Worm (Caenorhabditis elegans) whole organism, L4/young adult: ENCODE data around the gene srlf-22.
A peak's percentile ranks its signal among the peaks of the same experiment; 100 is the strongest.

Experiments used
- W03F9.2 ChIP-seq: fragments of 150-350 bp; optimal IDR thresholded peaks from 2 replicates; lab custom pipeline; 2014; ENCODE audit warnings: missing biosample characterization, missing genetic modification characterization
- dao-5 ChIP-seq: sonication (generic microtip); optimal IDR thresholded peaks from 2 replicates; lab custom pipeline; 2016; ENCODE audit warnings: missing genotype, missing genetic modification characterization, moderate library complexity, missing compliant biosample characterization
- him-1 ChIP-seq: sonication (generic microtip); optimal IDR thresholded peaks from 2 replicates; lab custom pipeline; 2016; ENCODE audit warnings: missing genotype, missing genetic modification reagents, missing genetic modification characterization, missing compliant biosample characterization

srlf-22 gene

ce11 chrV:879171-879570 lies 11.8 kb upstream of the srlf-22 start, which contains the start of gene srg-53:
Gene srg-53 (plus strand): TSS chrV:879471.
- TF ChIP-seq him-1 (no peak), W03F9.2 (tag; lab: Kevin White, UChicago) (no peak), dao-5 (tag; lab: Kevin White, UChicago) (no peak)

- no peak for TF ChIP-seq W03F9.2 (tag; lab: Kevin White, UChicago)
- TF ChIP-seq him-1, result no peak
- no peak for TF ChIP-seq dao-5 (tag; lab: Kevin White, UChicago)
These were observed 6.6 kb upstream of the srlf-22 start, which contains the start of gene srj-38 for ce11 chrV:884324-884723. Gene srj-38 (minus strand): TSS chrV:884424.

ce11 chrV:889216-889615 lies 1.7 kb upstream of the srlf-22 start, which contains the start of gene T02B11.6:
Gene T02B11.6 (minus strand): TSS chrV:889316.
- no peak for TF ChIP-seq him-1
- no peak for TF ChIP-seq W03F9.2 (tag; lab: Kevin White, UChicago)
- TF ChIP-seq dao-5 (tag; lab: Kevin White, UChicago), result no peak

- TF ChIP-seq dao-5 (tag; lab: Kevin White, UChicago) (no peak), him-1 (no peak), W03F9.2 (tag; lab: Kevin White, UChicago) (no peak)
These were observed 512 bp upstream of the srlf-22 start, which contains the start of gene srlf-21 for ce11 chrV:890423-890822. Gene srlf-21 (minus strand): TSS chrV:890523.

- TF ChIP-seq W03F9.2 (tag; lab: Kevin White, UChicago) (no peak), him-1 (no peak)
These were observed 2.6 kb downstream of the srlf-22 start, which contains the start of the genes srlf-23 and srlf-20 for ce11 chrV:893437-894018. Gene srlf-23 (minus strand): TSS chrV:893537. Gene srlf-20 (plus strand): TSS chrV:893968.

- TF ChIP-seq him-1 (no peak), W03F9.2 (tag; lab: Kevin White, UChicago) (no peak), dao-5 (tag; lab: Kevin White, UChicago) (no peak)
These were observed 8.2 kb downstream of the srlf-22 start, which contains the start of gene nas-32 for ce11 chrV:899087-899486. Gene nas-32 (minus strand): TSS chrV:899187.

ce11 chrV:903460-903859 lies 12.5 kb downstream of the srlf-22 start, which contains the start of gene fmo-5:
Gene fmo-5 (minus strand): TSS chrV:903665.
- TF ChIP-seq dao-5 (tag; lab: Kevin White, UChicago) (no peak), W03F9.2 (tag; lab: Kevin White, UChicago) (no peak), him-1 (no peak)

ce11 chrV:904232-904983 lies 13.5 kb downstream of the srlf-22 start, which contains the start of gene trm-2A:
Gene trm-2A (plus strand): TSS chrV:904963.
- TF ChIP-seq W03F9.2 (tag; lab: Kevin White, UChicago) (peak; percentile 22), him-1 (no peak), dao-5 (tag; lab: Kevin White, UChicago) (no peak)

- TF ChIP-seq W03F9.2 (tag; lab: Kevin White, UChicago), result no peak
- TF ChIP-seq him-1, result no peak
- TF ChIP-seq dao-5 (tag; lab: Kevin White, UChicago), result no peak
These were observed 17.7 kb downstream of the srlf-22 start for ce11 chrV:908681-909080.

ce11 chrV:910588-910987 lies 19.7 kb downstream of the srlf-22 start:
- TF ChIP-seq W03F9.2 (tag; lab: Kevin White, UChicago), result no peak
- no peak for TF ChIP-seq dao-5 (tag; lab: Kevin White, UChicago)
- TF ChIP-seq him-1, result no peak

- no peak for TF ChIP-seq dao-5 (tag; lab: Kevin White, UChicago)
- TF ChIP-seq him-1, result no peak
- no peak for TF ChIP-seq W03F9.2 (tag; lab: Kevin White, UChicago)
These were observed 20.5 kb downstream of the srlf-22 start, which contains the start of gene adh-5 for ce11 chrV:911474-911873. Gene adh-5 (plus strand): TSS chrV:911774.

- no peak for TF ChIP-seq him-1
- TF ChIP-seq W03F9.2 (tag; lab: Kevin White, UChicago), result no peak
- TF ChIP-seq dao-5 (tag; lab: Kevin White, UChicago), result no peak
These were observed 24.8 kb downstream of the srlf-22 start for ce11 chrV:915716-916115.

ce11 chrV:917488-917887 lies 26.6 kb downstream of the srlf-22 start, which contains the start of gene H24K24.2:
Gene H24K24.2 (plus strand): TSS chrV:917788.
- no peak for TF ChIP-seq W03F9.2 (tag; lab: Kevin White, UChicago)
- no peak for TF ChIP-seq dao-5 (tag; lab: Kevin White, UChicago)
- TF ChIP-seq him-1, result no peak

ce11 chrV:939341-939740 lies 48.4 kb downstream of the srlf-22 start:
- no peak for TF ChIP-seq him-1
- no peak for TF ChIP-seq dao-5 (tag; lab: Kevin White, UChicago)
- no peak for TF ChIP-seq W03F9.2 (tag; lab: Kevin White, UChicago)
